Fruit fly (Drosophila melanogaster) whole organism, prepupa: ENCODE results near the gene UbcE2H.

Experiments used
- Blimp-1 ChIP-seq: fragments of 200-800 bp; sonication (Bioruptor generic); optimal IDR thresholded peaks from 3 replicates; lab custom pipeline; 2017; ENCODE audit warnings: missing biosample characterization, missing genetic modification characterization, mild to moderate bottlenecking, moderate library complexity, missing genetic modification reagents
- CG10631 ChIP-seq: fragments of 200-800 bp; sonication (Bioruptor generic); optimal IDR thresholded peaks from 2 replicates; lab custom pipeline; 2016; ENCODE audit warnings: missing biosample characterization, missing genetic modification characterization
- CG10669 ChIP-seq: fragments of 200-800 bp; sonication (Bioruptor generic); optimal IDR thresholded peaks from 3 replicates; lab custom pipeline; 2018; ENCODE audit warnings: missing biosample characterization, mild to moderate bottlenecking, missing genetic modification characterization, moderate library complexity
- CG11294 ChIP-seq: fragments of 200-800 bp; sonication (Bioruptor generic); IDR thresholded peaks from 2 replicates; pipeline ENCODE4 v1.3.6; 2022; ENCODE audit warnings: missing biosample characterization, missing genetic modification characterization
- CG11762 ChIP-seq: fragments of 200-800 bp; sonication (Bioruptor generic); optimal IDR thresholded peaks from 3 replicates; lab custom pipeline; 2016; ENCODE audit warnings: missing biosample characterization, missing genetic modification characterization; ENCODE audit not compliant: insufficient read depth
- CG11902 ChIP-seq: fragments of 200-800 bp; sonication (Bioruptor generic); optimal IDR thresholded peaks from 3 replicates; lab custom pipeline; 2016; ENCODE audit warnings: missing biosample characterization, missing genetic modification characterization
- CG15336 ChIP-seq: fragments of 200-800 bp; sonication (Bioruptor generic); IDR thresholded peaks from 2 replicates; pipeline ENCODE4 v1.3.6; 2022; ENCODE audit warnings: missing biosample characterization, missing genetic modification characterization
- CG1621 ChIP-seq: fragments of 200-800 bp; sonication (Bioruptor generic); optimal IDR thresholded peaks from 3 replicates; lab custom pipeline; 2018; ENCODE audit warnings: missing biosample characterization, mild to moderate bottlenecking, missing genetic modification characterization
- CG16779 ChIP-seq: fragments of 200-800 bp; sonication (Bioruptor generic); optimal IDR thresholded peaks from 3 replicates; lab custom pipeline; 2017; ENCODE audit warnings: missing biosample characterization, mild to moderate bottlenecking, missing genetic modification characterization
- CG3032 ChIP-seq: fragments of 200-800 bp; optimal IDR thresholded peaks from 2 replicates; lab custom pipeline; 2019; ENCODE audit warnings: missing biosample characterization, mild to moderate bottlenecking, missing genetic modification characterization, moderate library complexity
- CG31627 ChIP-seq: fragments of 200-800 bp; sonication (Bioruptor generic); optimal IDR thresholded peaks from 3 replicates; lab custom pipeline; 2016; ENCODE audit warnings: missing biosample characterization, missing genetic modification characterization
- CG34406 ChIP-seq: fragments of 200-800 bp; sonication (Bioruptor generic); optimal IDR thresholded peaks from 3 replicates; lab custom pipeline; 2016; ENCODE audit warnings: missing biosample characterization, missing genetic modification characterization
- CG3919 ChIP-seq: fragments of 200-800 bp; sonication (Bioruptor generic); optimal IDR thresholded peaks from 3 replicates; lab custom pipeline; 2016; ENCODE audit warnings: missing biosample characterization, missing genetic modification characterization
- CG4318 ChIP-seq: fragments of 200-800 bp; sonication (Bioruptor generic); optimal IDR thresholded peaks from 3 replicates; lab custom pipeline; 2017; ENCODE audit warnings: missing biosample characterization, mild to moderate bottlenecking, missing genetic modification characterization
- CG6163 ChIP-seq: fragments of 200-800 bp; sonication (Bioruptor generic); IDR thresholded peaks from 3 replicates; pipeline ENCODE4 v1.3.6; 2022; ENCODE audit warnings: missing biosample characterization, missing genetic modification characterization
- CG6276 ChIP-seq: fragments of 200-800 bp; sonication (Bioruptor generic); optimal IDR thresholded peaks from 2 replicates; lab custom pipeline; 2017; ENCODE audit warnings: missing biosample characterization, mild to moderate bottlenecking, missing genetic modification characterization
- CG6792 ChIP-seq: fragments of 200-800 bp; sonication (Bioruptor generic); optimal IDR thresholded peaks from 3 replicates; lab custom pipeline; 2016; ENCODE audit warnings: missing biosample characterization, missing genetic modification characterization
- CG6808 ChIP-seq: fragments of 200-800 bp; sonication (Bioruptor generic); optimal IDR thresholded peaks from 3 replicates; lab custom pipeline; 2017; ENCODE audit warnings: missing biosample characterization, missing genetic modification characterization, mild to moderate bottlenecking, moderate library complexity, missing genetic modification reagents
- CG6854 ChIP-seq: fragments of 200-800 bp; sonication (Bioruptor generic); optimal IDR thresholded peaks from 2 replicates; lab custom pipeline; 2017; ENCODE audit warnings: missing biosample characterization, mild to moderate bottlenecking, missing genetic modification characterization
- CG7368 ChIP-seq: fragments of 200-800 bp; sonication (Bioruptor generic); optimal IDR thresholded peaks from 3 replicates; lab custom pipeline; 2016; ENCODE audit warnings: missing biosample characterization, missing genetic modification characterization
- CG8119 ChIP-seq: fragments of 200-800 bp; sonication (Bioruptor generic); IDR thresholded peaks from 3 replicates; pipeline ENCODE4 v1.3.6; 2022; ENCODE audit warnings: missing biosample characterization, missing genetic modification characterization
- CG8319 ChIP-seq: fragments of 200-800 bp; sonication (Bioruptor generic); optimal IDR thresholded peaks from 3 replicates; lab custom pipeline; 2016; ENCODE audit warnings: missing biosample characterization, missing genetic modification characterization
- CG8632 ChIP-seq: fragments of 200-800 bp; sonication (Bioruptor generic); optimal IDR thresholded peaks from 3 replicates; lab custom pipeline; 2016; ENCODE audit warnings: missing biosample characterization, missing genetic modification characterization
- CG9139 ChIP-seq: fragments of 200-800 bp; sonication (Bioruptor generic); optimal IDR thresholded peaks from 3 replicates; lab custom pipeline; 2017; ENCODE audit warnings: missing biosample characterization, mild to moderate bottlenecking, missing genetic modification characterization
- Eip75B ChIP-seq: fragments of 200-800 bp; sonication (Bioruptor generic); optimal IDR thresholded peaks from 3 replicates; lab custom pipeline; 2016; ENCODE audit warnings: missing biosample characterization, missing genetic modification characterization
- Eip78C ChIP-seq: fragments of 200-800 bp; sonication (Bioruptor generic); peaks from one replicate; lab custom pipeline; 2016; ENCODE audit warnings: missing biosample characterization, missing genetic modification characterization
- Gug ChIP-seq: fragments of 200-800 bp; sonication (Bioruptor generic); IDR thresholded peaks from 2 replicates; pipeline ENCODE4 v1.3.6; 2022; ENCODE audit warnings: missing biosample characterization, missing genetic modification characterization
- Hr38 ChIP-seq: sonication (Bioruptor generic); optimal IDR thresholded peaks from 2 replicates; lab custom pipeline; 2016; ENCODE audit warnings: missing biosample characterization, missing genetic modification characterization
- Hr39 ChIP-seq: fragments of 200-800 bp; sonication (Bioruptor generic); optimal IDR thresholded peaks from 2 replicates; lab custom pipeline; 2016; ENCODE audit warnings: missing biosample characterization, missing genetic modification characterization
- Hr4 ChIP-seq: fragments of 200-800 bp; sonication (Bioruptor generic); optimal IDR thresholded peaks from 3 replicates; lab custom pipeline; 2016; ENCODE audit warnings: missing biosample characterization, missing genetic modification characterization
- Lpt ChIP-seq: fragments of 200-800 bp; sonication (Bioruptor generic); optimal IDR thresholded peaks from 3 replicates; lab custom pipeline; 2016; ENCODE audit warnings: missing biosample characterization, missing genetic modification characterization
- Met ChIP-seq: fragments of 200-800 bp; sonication (Bioruptor generic); optimal IDR thresholded peaks from 3 replicates; lab custom pipeline; 2016; ENCODE audit warnings: missing biosample characterization, missing genetic modification characterization
- OdsH ChIP-seq: fragments of 200-800 bp; sonication (Bioruptor generic); optimal IDR thresholded peaks from 3 replicates; lab custom pipeline; 2016; ENCODE audit warnings: missing biosample characterization, missing genetic modification characterization
- Smox ChIP-seq: fragments of 200-800 bp; sonication (Bioruptor generic); optimal IDR thresholded peaks from 3 replicates; lab custom pipeline; 2016; ENCODE audit warnings: missing biosample characterization, missing genetic modification characterization
- Sox102F ChIP-seq: fragments of 200-800 bp; sonication (Bioruptor generic); optimal IDR thresholded peaks from 2 replicates; lab custom pipeline; 2016; ENCODE audit warnings: missing biosample characterization, mild to moderate bottlenecking, missing genetic modification characterization
- Sox14 ChIP-seq: fragments of 200-800 bp; sonication (Bioruptor generic); optimal IDR thresholded peaks from 3 replicates; lab custom pipeline; 2016; ENCODE audit warnings: missing biosample characterization, missing genetic modification characterization
- Sox15 ChIP-seq: fragments of 200-800 bp; sonication (Bioruptor generic); optimal IDR thresholded peaks from 3 replicates; lab custom pipeline; 2016; ENCODE audit warnings: missing biosample characterization, missing genetic modification characterization
- acj6 ChIP-seq: fragments of 200-800 bp; sonication (Bioruptor generic); optimal IDR thresholded peaks from 3 replicates; lab custom pipeline; 2016; ENCODE audit warnings: missing biosample characterization, missing genetic modification characterization
- cyc ChIP-seq: fragments of 200-800 bp; sonication (Bioruptor generic); optimal IDR thresholded peaks from 3 replicates; lab custom pipeline; 2016; ENCODE audit warnings: missing biosample characterization, missing genetic modification characterization
- dac ChIP-seq: fragments of 200-800 bp; sonication (Bioruptor generic); optimal IDR thresholded peaks from 2 replicates; lab custom pipeline; 2017; ENCODE audit warnings: missing biosample characterization, mild to moderate bottlenecking, missing genetic modification characterization
- dsx ChIP-seq: fragments of 200-800 bp; optimal IDR thresholded peaks from 3 replicates; lab custom pipeline; 2019; ENCODE audit warnings: missing biosample characterization, mild to moderate bottlenecking, missing genetic modification characterization, moderate library complexity; ENCODE audit not compliant: poor library complexity, severe bottlenecking
- eg ChIP-seq: fragments of 200-800 bp; sonication (Bioruptor generic); IDR thresholded peaks from 3 replicates; pipeline ENCODE4 v1.3.6; 2022; ENCODE audit warnings: missing biosample characterization, missing genetic modification characterization
- fd59A ChIP-seq: fragments of 200-800 bp; sonication (Bioruptor generic); optimal IDR thresholded peaks from 2 replicates; lab custom pipeline; 2017; ENCODE audit warnings: missing biosample characterization, mild to moderate bottlenecking, missing genetic modification characterization, missing genetic modification reagents
- fd85E ChIP-seq: fragments of 200-800 bp; sonication (Bioruptor generic); optimal IDR thresholded peaks from 3 replicates; lab custom pipeline; 2016; ENCODE audit warnings: missing biosample characterization, missing genetic modification characterization
- lz ChIP-seq: fragments of 200-800 bp; sonication (Bioruptor generic); optimal IDR thresholded peaks from 3 replicates; lab custom pipeline; 2016; ENCODE audit warnings: missing biosample characterization, missing genetic modification characterization
- net ChIP-seq: fragments of 200-800 bp; sonication (Bioruptor generic); optimal IDR thresholded peaks from 3 replicates; lab custom pipeline; 2016; ENCODE audit warnings: missing biosample characterization, missing genetic modification characterization
- salr ChIP-seq, 2 experiments: fragments of 200-800 bp; sonication (Bioruptor generic); optimal IDR thresholded peaks; 3 replicates each; lab custom pipeline; 2016 to 2018; ENCODE audit warnings: missing biosample characterization in 2 of 2, missing genetic modification characterization in 2 of 2, mild to moderate bottlenecking in 1 of 2
- ss ChIP-seq, 2 experiments: fragments of 200-800 bp; sonication (Bioruptor generic); optimal IDR thresholded peaks; 2 replicates in 1 of 2; 3 replicates in 1 of 2; lab custom pipeline; 2017 to 2018; ENCODE audit warnings: mild to moderate bottlenecking in 2 of 2, missing biosample characterization in 2 of 2, missing genetic modification characterization in 2 of 2, moderate library complexity in 1 of 2
- svp ChIP-seq: fragments of 200-800 bp; sonication (Bioruptor generic); peaks from one replicate; lab custom pipeline; 2016; ENCODE audit warnings: missing biosample characterization, missing genetic modification characterization
- topi ChIP-seq: fragments of 200-800 bp; sonication (Bioruptor generic); optimal IDR thresholded peaks from 3 replicates; lab custom pipeline; 2016; ENCODE audit warnings: missing biosample characterization, missing genetic modification characterization
- vri ChIP-seq: fragments of 200-800 bp; sonication (Bioruptor generic); optimal IDR thresholded peaks from 3 replicates; lab custom pipeline; 2016; ENCODE audit warnings: missing biosample characterization, mild to moderate bottlenecking, missing genetic modification characterization

UbcE2H gene

DNA sequence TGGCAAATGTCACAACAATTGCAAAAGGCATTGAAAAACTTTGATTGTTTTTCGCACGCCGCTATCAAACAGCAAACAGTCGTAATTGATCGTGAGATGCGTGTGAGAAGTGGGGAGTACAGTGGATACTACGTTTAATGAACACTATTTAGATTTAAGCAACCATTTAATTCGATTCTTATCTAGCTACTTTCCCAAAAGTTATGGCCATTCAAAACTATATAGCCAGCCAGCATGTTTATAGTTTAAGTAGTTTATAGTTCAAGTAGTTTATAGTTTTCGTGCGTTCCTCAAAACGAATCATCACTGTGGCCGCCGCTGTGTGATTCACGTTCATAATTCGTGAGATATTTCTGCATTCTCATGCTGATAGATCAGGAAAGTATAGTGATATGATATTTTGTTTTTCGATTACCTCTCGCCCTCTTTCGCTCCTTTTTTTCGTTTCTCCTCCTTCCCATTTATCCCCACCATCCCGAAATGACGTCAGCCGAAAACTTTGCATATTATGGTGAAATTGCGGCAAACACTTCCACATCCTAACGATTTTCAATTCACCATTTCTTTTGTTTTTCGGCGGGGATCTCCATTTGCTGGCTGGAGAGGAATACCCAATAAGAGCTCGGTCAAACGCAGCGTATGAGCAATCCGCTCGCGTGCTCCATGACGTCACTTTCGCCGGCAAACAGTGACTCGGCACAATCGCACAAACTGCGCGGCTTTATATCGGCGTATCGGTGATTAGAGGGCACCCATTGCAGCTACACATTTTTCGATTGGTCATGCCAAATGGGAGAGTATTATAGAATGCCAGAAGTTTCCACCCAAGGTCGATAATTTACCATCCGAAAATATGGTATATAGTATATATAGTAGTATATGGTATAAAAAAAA is 19.8 kb upstream of the UbcE2H start:
- TF ChIP-seq CG6854 (no peak), CG7368 (no peak), CG16779 (tag; lab: Kevin White, UChicago) (no peak), Eip78C (peak; percentile 54), Gug (GFP tag; lab: Robert Waterston, UW) (no peak), acj6 (peak; percentile 15), CG15336 (GFP tag; lab: Robert Waterston, UW) (0 out of 2 replicates have a peak, but pooled peaks have one; percentile 16), CG6792 (GFP tag; lab: Kevin White, UChicago) (peak; percentile 0), CG11294 (GFP tag; lab: Robert Waterston, UW) (peak; percentile 50; the same call in 1 of the 2 replicates), Met (peak; percentile 3), Smox (no peak), CG3919 (GFP tag; lab: Kevin White, UChicago) (no peak), svp (GFP tag; lab: Kevin White, UChicago) (peak; percentile 31), Lpt (GFP tag; lab: Kevin White, UChicago) (no peak), CG31627 (GFP tag; lab: Kevin White, UChicago) (peak; percentile 3), CG6808 (no peak), CG9139 (no peak), Eip75B (GFP tag; lab: Kevin White, UChicago) (no peak), Hr4 (peak; percentile 24), OdsH (GFP tag; lab: Kevin White, UChicago) (no peak), eg (GFP tag; lab: Robert Waterston, UW) (peak; percentile 28; the same call in 1 of the 3 replicates), CG8119 (GFP tag; lab: Robert Waterston, UW) (no peak), vri (GFP tag; lab: Kevin White, UChicago) (no peak), CG1621 (no peak), Hr38 (GFP tag; lab: Kevin White, UChicago) (no peak), salr (GFP tag; optimal IDR thresholded peaks at IDR 0.05; lab: Kevin White, UChicago) (no peak), cyc (GFP tag; lab: Kevin White, UChicago) (peak; percentile 13), CG6163 (GFP tag; lab: Robert Waterston, UW) (0 out of 3 replicates have a peak, but pooled peaks have one; percentile 17), fd85E (GFP tag; lab: Kevin White, UChicago) (no peak), Hr39 (GFP tag; lab: Kevin White, UChicago) (peak; percentile 25), fd59A (GFP tag; lab: Kevin White, UChicago) (no peak), CG34406 (GFP tag; lab: Kevin White, UChicago) (no peak), CG6276 (GFP tag; lab: Kevin White, UChicago) (no peak), CG10631 (peak; percentile 17), Sox15 (GFP tag; lab: Kevin White, UChicago) (no peak), Blimp-1 (no peak), ss (GFP tag; optimal IDR thresholded peaks at IDR 0.05; lab: Kevin White, UChicago) (no peak), CG11902 (no peak), CG4318 (GFP tag; lab: Kevin White, UChicago) (no peak), topi (GFP tag; lab: Kevin White, UChicago) (peak; percentile 21), dac (GFP tag; lab: Kevin White, UChicago) (no peak), dsx (GFP tag; lab: Kevin White, UChicago) (no peak), CG10669 (no peak), CG8319 (GFP tag; lab: Kevin White, UChicago) (no peak), CG3032 (tag; lab: Kevin White, UChicago) (no peak), CG11762 (GFP tag; lab: Kevin White, UChicago) (no peak), Sox102F (GFP tag; lab: Kevin White, UChicago) (no peak), CG8632 (GFP tag; lab: Kevin White, UChicago) (no peak), Sox14 (GFP tag; lab: Kevin White, UChicago) (no peak), lz (GFP tag; lab: Kevin White, UChicago) (peak; percentile 30), net (GFP tag; lab: Kevin White, UChicago) (no peak)
